Fruit fly (Drosophila melanogaster) whole organism, adult: Measurements from ENCODE around the gene Lztr1.

Experiments used
- CG1620 ChIP-seq: fragments of 200-800 bp; sonication (Bioruptor generic); optimal IDR thresholded peaks from 2 replicates; lab custom pipeline; 2016; ENCODE audit warnings: missing biosample characterization, missing genetic modification characterization
- pad ChIP-seq: fragments of 200-800 bp; sonication (Bioruptor generic); optimal IDR thresholded peaks from 3 replicates; lab custom pipeline; 2017; ENCODE audit warnings: missing biosample characterization, missing genetic modification characterization, mild to moderate bottlenecking, moderate library complexity, missing genetic modification reagents

- TF ChIP-seq pad (GFP tag; lab: Kevin White, UChicago) (no peak), CG1620 (no peak)
Observed at dm6 chrX:955873-956272, 28.5 kb upstream of the Lztr1 start.
